Fruit fly (Drosophila melanogaster) whole organism, embryonic: Measurements from ENCODE around the gene AP-1sigma.

Source experiments
- Antp ChIP-seq: fragments of 200-800 bp; sonication (Bioruptor generic); optimal IDR thresholded peaks from 3 replicates; lab custom pipeline; 2016; ENCODE audit warnings: missing biosample characterization, missing genetic modification characterization
- B-H2 ChIP-seq: fragments of 200-800 bp; sonication (Bioruptor generic); optimal IDR thresholded peaks from 2 replicates; lab custom pipeline; 2018; ENCODE audit warnings: missing biosample characterization, mild to moderate bottlenecking, missing genetic modification characterization
- Bdp1 ChIP-seq: fragments of 200-800 bp; sonication (Bioruptor generic); optimal IDR thresholded peaks from 3 replicates; lab custom pipeline; 2016; ENCODE audit warnings: missing biosample characterization, missing genetic modification characterization
- Bgb ChIP-seq: fragments of 200-800 bp; sonication (Bioruptor generic); IDR thresholded peaks from 2 replicates; pipeline ENCODE4 v1.3.6; 2022; ENCODE audit warnings: missing biosample characterization, missing genetic modification characterization; ENCODE audit not compliant: partially characterized antibody
- CG11093 ChIP-seq: fragments of 200-800 bp; sonication (Bioruptor generic); IDR thresholded peaks from 3 replicates; pipeline ENCODE4 v1.3.6; 2022; ENCODE audit warnings: missing biosample characterization, missing genetic modification characterization
- CG12659 ChIP-seq: fragments of 200-800 bp; sonication (Bioruptor generic); optimal IDR thresholded peaks from 3 replicates; lab custom pipeline; 2017; ENCODE audit warnings: mild to moderate bottlenecking, missing biosample characterization, missing genetic modification reagents, missing genetic modification characterization
- CG13775 ChIP-seq: fragments of 200-800 bp; sonication (Bioruptor generic); optimal IDR thresholded peaks from 3 replicates; lab custom pipeline; 2017; ENCODE audit warnings: missing biosample characterization, mild to moderate bottlenecking, missing genetic modification characterization
- CG16863 ChIP-seq: fragments of 200-800 bp; sonication (Bioruptor generic); optimal IDR thresholded peaks from 3 replicates; lab custom pipeline; 2016; ENCODE audit warnings: missing biosample characterization, missing genetic modification characterization
- CG17186 ChIP-seq: fragments of 200-800 bp; sonication (Bioruptor generic); optimal IDR thresholded peaks from 3 replicates; lab custom pipeline; 2017; ENCODE audit warnings: missing biosample characterization, missing genetic modification reagents, missing genetic modification characterization
- CG2712 ChIP-seq: fragments of 200-800 bp; optimal IDR thresholded peaks from 3 replicates; lab custom pipeline; 2019; ENCODE audit warnings: missing biosample characterization, mild to moderate bottlenecking, missing genetic modification characterization, moderate library complexity
- CG32532 ChIP-seq: fragments of 200-800 bp; sonication (Bioruptor generic); IDR thresholded peaks from 2 replicates; pipeline ENCODE4 v1.3.6; 2022; ENCODE audit warnings: missing biosample characterization, missing genetic modification characterization
- CG34376 ChIP-seq: fragments of 200-800 bp; sonication (Bioruptor generic); optimal IDR thresholded peaks from 2 replicates; lab custom pipeline; 2018; ENCODE audit warnings: missing biosample characterization, mild to moderate bottlenecking, missing genetic modification characterization
- CG4730 ChIP-seq: fragments of 200-800 bp; sonication (Bioruptor generic); IDR thresholded peaks from 2 replicates; pipeline ENCODE4 v1.3.6; 2022; ENCODE audit warnings: missing biosample characterization, missing genetic modification characterization
- CG8478 ChIP-seq: fragments of >200 bp; optimal IDR thresholded peaks from 2 replicates; lab custom pipeline; 2018
- CG9215 ChIP-seq: fragments of 200-800 bp; sonication (Bioruptor generic); IDR thresholded peaks from 2 replicates; pipeline ENCODE4 v1.3.6; 2022; ENCODE audit warnings: missing biosample characterization, missing genetic modification characterization
- CG9437 ChIP-seq: fragments of 200-800 bp; sonication (Bioruptor generic); optimal IDR thresholded peaks from 2 replicates; lab custom pipeline; 2018; ENCODE audit warnings: missing biosample characterization, mild to moderate bottlenecking, missing genetic modification characterization
- CkIIα-i1 ChIP-seq: fragments of 200-800 bp; sonication (Bioruptor generic); IDR thresholded peaks from 2 replicates; pipeline ENCODE4 v1.3.6; 2022; ENCODE audit warnings: missing biosample characterization, missing genetic modification characterization
- Elba2 ChIP-seq: fragments of 200-800 bp; sonication (Bioruptor generic); optimal IDR thresholded peaks from 3 replicates; lab custom pipeline; 2016; ENCODE audit warnings: missing biosample characterization, missing genetic modification characterization
- Hmx ChIP-seq: fragments of 200-800 bp; sonication (Bioruptor generic); optimal IDR thresholded peaks from 2 replicates; lab custom pipeline; 2016; ENCODE audit warnings: missing biosample characterization, missing genetic modification characterization
- Jarid2 ChIP-seq: fragments of 200-800 bp; sonication (Bioruptor generic); optimal IDR thresholded peaks from 3 replicates; lab custom pipeline; 2017; ENCODE audit warnings: mild to moderate bottlenecking, missing biosample characterization, missing genetic modification reagents, missing genetic modification characterization
- MBD-R2 ChIP-seq: fragments of 200-800 bp; sonication (Bioruptor generic); IDR thresholded peaks from 2 replicates; pipeline ENCODE4 v1.3.6; 2022; ENCODE audit warnings: missing biosample characterization, missing genetic modification characterization
- Mad ChIP-seq: fragments of 200-800 bp; sonication (Bioruptor generic); optimal IDR thresholded peaks from 2 replicates; lab custom pipeline; 2016; ENCODE audit warnings: missing biosample characterization, missing genetic modification characterization
- Med ChIP-seq: fragments of 200-800 bp; sonication (Bioruptor generic); peaks from one replicate; lab custom pipeline; 2016; ENCODE audit warnings: missing biosample characterization, missing genetic modification characterization, mild to moderate bottlenecking, inconsistent platforms, moderate library complexity
- Myb ChIP-seq: fragments of 200-800 bp; sonication (Bioruptor generic); optimal IDR thresholded peaks from 2 replicates; lab custom pipeline; 2016; ENCODE audit warnings: missing biosample characterization, missing genetic modification characterization
- Opbp ChIP-seq: fragments of 200-800 bp; sonication (Bioruptor generic); IDR thresholded peaks from 3 replicates; pipeline ENCODE4 v1.3.6; 2022; ENCODE audit warnings: missing biosample characterization, missing genetic modification characterization; ENCODE audit not compliant: partially characterized antibody
- Ptx1 ChIP-seq: fragments of 200-800 bp; sonication (Bioruptor generic); IDR thresholded peaks from 2 replicates; pipeline ENCODE4 v1.3.6; 2022; ENCODE audit warnings: missing biosample characterization, missing genetic modification characterization
- Vsx1 ChIP-seq: fragments of 200-800 bp; sonication (Bioruptor generic); optimal IDR thresholded peaks from 2 replicates; lab custom pipeline; 2017; ENCODE audit warnings: missing biosample characterization, mild to moderate bottlenecking, missing genetic modification characterization, missing genetic modification reagents
- bcd ChIP-seq: fragments of 200-800 bp; sonication (Bioruptor generic); optimal IDR thresholded peaks from 2 replicates; lab custom pipeline; 2017; ENCODE audit warnings: missing biosample characterization, mild to moderate bottlenecking, missing genetic modification characterization
- cas ChIP-seq: fragments of 200-800 bp; sonication (Bioruptor generic); IDR thresholded peaks from 2 replicates; pipeline ENCODE4 v1.3.6; 2022; ENCODE audit warnings: missing biosample characterization, missing genetic modification characterization
- crp ChIP-seq, 2 experiments: fragments of 200-800 bp; sonication (Bioruptor generic); optimal IDR thresholded peaks; 2 replicates in 1 of 2; 3 replicates in 1 of 2; lab custom pipeline; 2017; ENCODE audit warnings: missing biosample characterization in 2 of 2, missing genetic modification characterization in 2 of 2, mild to moderate bottlenecking in 1 of 2, moderate library complexity in 1 of 2
- cwo ChIP-seq: fragments of 200-800 bp; sonication (Bioruptor generic); optimal IDR thresholded peaks from 3 replicates; lab custom pipeline; 2017; ENCODE audit warnings: missing biosample characterization, missing genetic modification characterization, mild to moderate bottlenecking, moderate library complexity, missing genetic modification reagents
- dmrt99B ChIP-seq: fragments of 200-800 bp; sonication (Bioruptor generic); optimal IDR thresholded peaks from 2 replicates; lab custom pipeline; 2018; ENCODE audit warnings: missing biosample characterization, mild to moderate bottlenecking, missing genetic modification characterization, moderate library complexity
- dpn ChIP-seq, 2 experiments: fragments of 200-800 bp; sonication (Bioruptor generic); optimal IDR thresholded peaks; 3 replicates each; lab custom pipeline; 2016; ENCODE audit warnings: missing biosample characterization in 2 of 2, missing genetic modification characterization in 2 of 2
- fd64A ChIP-seq: fragments of 200-800 bp; sonication (Bioruptor generic); optimal IDR thresholded peaks from 3 replicates; lab custom pipeline; 2018; ENCODE audit warnings: missing biosample characterization, mild to moderate bottlenecking, missing genetic modification characterization
- fu2 ChIP-seq: fragments of 200-800 bp; sonication (Bioruptor generic); optimal IDR thresholded peaks from 2 replicates; lab custom pipeline; 2016; ENCODE audit warnings: missing biosample characterization, missing genetic modification characterization
- gsb ChIP-seq: fragments of 200-800 bp; sonication (Bioruptor generic); IDR thresholded peaks from 2 replicates; pipeline ENCODE4 v1.3.6; 2022; ENCODE audit warnings: missing biosample characterization, missing genetic modification characterization
- hkb ChIP-seq, 2 experiments: fragments of 200-800 bp in 1 of 2; fragments of >200 bp in 1 of 2; sonication (Bioruptor generic) in 1 of 2; IDR thresholded peaks in 1 of 2; optimal IDR thresholded peaks in 1 of 2; 2 replicates each; pipeline versions ENCODE4 v1.3.6 to Lab custom; 2017 to 2022; ENCODE audit warnings: missing biosample characterization in 1 of 2, missing genetic modification characterization in 1 of 2
- jumu ChIP-seq: fragments of 200-800 bp; sonication (Bioruptor generic); optimal IDR thresholded peaks from 3 replicates; lab custom pipeline; 2016; ENCODE audit warnings: missing biosample characterization, missing genetic modification characterization
- so ChIP-seq: fragments of 200-800 bp; sonication (Bioruptor generic); IDR thresholded peaks from 3 replicates; pipeline ENCODE4 v1.3.6; 2022; ENCODE audit warnings: missing biosample characterization, missing genetic modification characterization
- sob ChIP-seq: fragments of 200-800 bp; sonication (Bioruptor generic); IDR thresholded peaks from 2 replicates; pipeline ENCODE4 v1.3.6; 2022; ENCODE audit warnings: missing biosample characterization, missing genetic modification characterization
- sug ChIP-seq: fragments of 200-800 bp; optimal IDR thresholded peaks from 2 replicates; lab custom pipeline; 2019; ENCODE audit warnings: missing biosample characterization, mild to moderate bottlenecking, missing genetic modification characterization, moderate library complexity
- vfl ChIP-seq: fragments of 200-800 bp; sonication (Bioruptor generic); optimal IDR thresholded peaks from 2 replicates; lab custom pipeline; 2016; ENCODE audit warnings: missing biosample characterization, missing genetic modification characterization

The AP-1sigma gene

DNA sequence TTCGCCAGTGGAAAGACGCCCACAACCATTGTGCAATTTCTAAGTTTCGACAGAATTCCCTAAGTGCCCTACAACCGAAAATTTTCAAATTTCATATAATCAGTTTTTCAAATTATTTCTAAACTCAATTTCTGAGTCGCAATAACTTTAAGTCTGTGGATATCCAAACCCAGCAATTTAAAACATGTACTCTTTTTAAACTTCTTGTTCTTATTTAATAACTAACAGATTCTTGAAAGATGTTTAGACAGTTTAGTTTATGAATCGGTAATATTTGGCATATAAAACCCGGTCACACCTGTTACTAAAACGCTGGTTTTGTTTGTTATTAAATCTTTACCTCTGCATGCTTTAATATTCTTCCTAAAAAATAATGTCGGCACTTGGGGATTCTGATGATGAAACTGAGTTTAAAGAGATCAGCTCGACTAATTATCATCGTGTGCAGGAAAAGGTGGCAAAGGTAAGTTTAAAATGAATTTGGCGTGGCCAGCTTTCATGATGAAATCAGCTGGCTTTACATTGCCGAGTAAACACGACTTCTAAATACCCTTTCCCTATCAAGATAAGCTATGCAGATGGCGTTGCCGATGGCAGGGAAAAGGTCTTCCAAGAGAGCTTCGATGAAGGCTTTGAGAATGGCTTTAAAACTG, 29.4 kb upstream of the AP-1sigma start, which contains the start of the genes CG43998, CG43999 and CG31142 (continued):
- TF ChIP-seq cwo (GFP tag; lab: Kevin White, UChicago), result no peak
- no peak for TF ChIP-seq Jarid2 (GFP tag; lab: Kevin White, UChicago)
- no peak for TF ChIP-seq Vsx1 (GFP tag; lab: Kevin White, UChicago)
- no peak for TF ChIP-seq so
- TF ChIP-seq CG4730 (GFP tag; lab: Robert Waterston, UW), result no peak
- no peak for TF ChIP-seq cas
- no peak for TF ChIP-seq Mad
- no peak for TF ChIP-seq bcd (GFP tag; lab: Kevin White, UChicago)
- TF ChIP-seq Elba2 (GFP tag; lab: Kevin White, UChicago), result no peak
- peak; percentile 77 for TF ChIP-seq MBD-R2 (GFP tag; lab: Robert Waterston, UW)
- TF ChIP-seq CG2712 (tag; lab: Kevin White, UChicago), result no peak
- no peak for TF ChIP-seq CG16863
- peak; percentile 17; the same call in 1 of the 2 replicates for TF ChIP-seq sob (GFP tag; lab: Robert Waterston, UW)
- TF ChIP-seq crp (GFP tag; optimal IDR thresholded peaks at IDR 0.05; lab: Kevin White, UChicago), result peak in 1 of 2 experiments; percentile 82
- peak; percentile 72 for TF ChIP-seq Med
- TF ChIP-seq CG32532 (GFP tag; lab: Robert Waterston, UW), result no peak
- TF ChIP-seq Bdp1 (GFP tag; lab: Kevin White, UChicago), result no peak
- TF ChIP-seq Ptx1 (GFP tag; lab: Robert Waterston, UW), result no peak
- no peak for TF ChIP-seq Bgb (GFP tag; lab: Robert Waterston, UW)
- TF ChIP-seq Myb, result peak; percentile 41
- no peak for TF ChIP-seq jumu
- TF ChIP-seq CG17186 (GFP tag; lab: Kevin White, UChicago), result no peak
- no peak for TF ChIP-seq CG11093
- no peak for TF ChIP-seq B-H2
- no peak for TF ChIP-seq Opbp (GFP tag; lab: Robert Waterston, UW)
- no peak for TF ChIP-seq gsb (GFP tag; lab: Robert Waterston, UW)
- no peak for TF ChIP-seq vfl
- no peak for TF ChIP-seq hkb (optimal IDR thresholded peaks at IDR 0.05; lab: Kevin White, UChicago)
- TF ChIP-seq hkb (GFP tag; IDR thresholded peaks at IDR 0.05; lab: Robert Waterston, UW), result no peak
- peak in 1 of 2 experiments; percentile 5 for TF ChIP-seq dpn (GFP tag; optimal IDR thresholded peaks at IDR 0.05; lab: Kevin White, UChicago)
- no peak for TF ChIP-seq sug (tag; lab: Kevin White, UChicago)
- TF ChIP-seq CG9437, result no peak
- TF ChIP-seq CG12659 (GFP tag; lab: Kevin White, UChicago), result peak; percentile 22
- no peak for TF ChIP-seq dmrt99B (tag; lab: Kevin White, UChicago)
- no peak for TF ChIP-seq CG8478 (lab: Kevin White, UChicago)
- TF ChIP-seq CG9215, result no peak
- TF ChIP-seq fu2, result no peak
- TF ChIP-seq CkIIα-i1 (GFP tag; lab: Robert Waterston, UW), result no peak
- TF ChIP-seq CG34376 (GFP tag; lab: Kevin White, UChicago), result peak; percentile 6
- TF ChIP-seq Antp, result no peak
- TF ChIP-seq CG13775 (GFP tag; lab: Kevin White, UChicago), result no peak
- TF ChIP-seq fd64A (GFP tag; lab: Kevin White, UChicago), result no peak
- no peak for TF ChIP-seq Hmx (GFP tag; lab: Kevin White, UChicago)
- TF ChIP-seq, all 482 proteins: peak for 36
